Fruit fly (Drosophila melanogaster) whole organism, embryonic: ENCODE results near the gene CG9747.

Source experiments
- Aef1 ChIP-seq: fragments of 200-800 bp; sonication (Bioruptor generic); IDR thresholded peaks from 3 replicates; pipeline ENCODE4 v1.3.6; 2022; ENCODE audit warnings: missing biosample characterization, missing genetic modification characterization
- BtbVII ChIP-seq: fragments of 200-800 bp; sonication (Bioruptor generic); optimal IDR thresholded peaks from 3 replicates; lab custom pipeline; 2017; ENCODE audit warnings: missing biosample characterization, mild to moderate bottlenecking, missing genetic modification characterization
- CG10321 ChIP-seq: fragments of 200-800 bp; sonication (Bioruptor generic); IDR thresholded peaks from 2 replicates; pipeline ENCODE4 v1.3.6; 2022; ENCODE audit warnings: missing biosample characterization, missing genetic modification characterization
- CG10979 ChIP-seq: fragments of 200-800 bp; sonication (Bioruptor generic); optimal IDR thresholded peaks from 2 replicates; lab custom pipeline; 2018; ENCODE audit warnings: missing biosample characterization, mild to moderate bottlenecking, missing genetic modification characterization, moderate library complexity
- CG11560 ChIP-seq: fragments of 200-800 bp; sonication (Bioruptor generic); IDR thresholded peaks from 3 replicates; pipeline ENCODE4 v1.3.6; 2022; ENCODE audit warnings: missing biosample characterization, missing genetic modification characterization
- CG12942 ChIP-seq: fragments of 200-800 bp; sonication (Bioruptor generic); optimal IDR thresholded peaks from 3 replicates; lab custom pipeline; 2016; ENCODE audit warnings: missing biosample characterization, missing genetic modification characterization
- CG13123 ChIP-seq: fragments of 200-800 bp; sonication (Bioruptor generic); optimal IDR thresholded peaks from 2 replicates; lab custom pipeline; 2016; ENCODE audit warnings: missing biosample characterization, missing genetic modification characterization
- CG13296 ChIP-seq: fragments of 200-800 bp; sonication (Bioruptor generic); optimal IDR thresholded peaks from 3 replicates; lab custom pipeline; 2018; ENCODE audit warnings: missing biosample characterization, mild to moderate bottlenecking, missing genetic modification characterization
- CG15479 ChIP-seq: fragments of 200-800 bp; sonication (Bioruptor generic); optimal IDR thresholded peaks from 3 replicates; lab custom pipeline; 2019; ENCODE audit warnings: missing biosample characterization, mild to moderate bottlenecking, missing genetic modification characterization, moderate library complexity
- CG17912 ChIP-seq: fragments of 200-800 bp; sonication (Bioruptor generic); optimal IDR thresholded peaks from 2 replicates; lab custom pipeline; 2018; ENCODE audit warnings: missing biosample characterization, mild to moderate bottlenecking, missing genetic modification characterization
- CG18262 ChIP-seq: fragments of 200-800 bp; optimal IDR thresholded peaks from 3 replicates; lab custom pipeline; 2019; ENCODE audit warnings: missing biosample characterization, mild to moderate bottlenecking, missing genetic modification characterization, moderate library complexity
- CG2712 ChIP-seq: fragments of 200-800 bp; optimal IDR thresholded peaks from 3 replicates; lab custom pipeline; 2019; ENCODE audit warnings: missing biosample characterization, mild to moderate bottlenecking, missing genetic modification characterization, moderate library complexity
- CG31224 ChIP-seq: fragments of 200-800 bp; sonication (Bioruptor generic); IDR thresholded peaks from 2 replicates; pipeline ENCODE4 v1.3.6; 2022; ENCODE audit warnings: missing biosample characterization, missing genetic modification characterization
- CG31388 ChIP-seq: fragments of 200-800 bp; sonication (Bioruptor generic); optimal IDR thresholded peaks from 2 replicates; lab custom pipeline; 2016; ENCODE audit warnings: missing biosample characterization, missing genetic modification characterization
- CG34376 ChIP-seq: fragments of 200-800 bp; sonication (Bioruptor generic); optimal IDR thresholded peaks from 2 replicates; lab custom pipeline; 2018; ENCODE audit warnings: missing biosample characterization, mild to moderate bottlenecking, missing genetic modification characterization
- CG4360 ChIP-seq: fragments of 200-800 bp; sonication (Bioruptor generic); IDR thresholded peaks from 2 replicates; pipeline ENCODE4 v1.3.6; 2022; ENCODE audit warnings: missing biosample characterization, missing genetic modification characterization
- CG4404 ChIP-seq: fragments of 200-800 bp; sonication (Bioruptor generic); IDR thresholded peaks from 2 replicates; pipeline ENCODE4 v1.3.6; 2022; ENCODE audit warnings: missing biosample characterization, missing genetic modification characterization
- CG4707 ChIP-seq: fragments of 200-800 bp; sonication (Bioruptor generic); optimal IDR thresholded peaks from 2 replicates; lab custom pipeline; 2018; ENCODE audit warnings: missing biosample characterization, mild to moderate bottlenecking, missing genetic modification characterization, moderate library complexity
- CG5180 ChIP-seq: fragments of 200-800 bp; sonication (Bioruptor generic); optimal IDR thresholded peaks from 3 replicates; lab custom pipeline; 2017; ENCODE audit warnings: missing biosample characterization, missing genetic modification characterization, mild to moderate bottlenecking, moderate library complexity, missing genetic modification reagents
- CG6689 ChIP-seq: fragments of 200-800 bp; sonication (Bioruptor generic); IDR thresholded peaks from 2 replicates; pipeline ENCODE4 v1.3.6; 2022; ENCODE audit warnings: missing biosample characterization, missing genetic modification characterization
- CG9215 ChIP-seq: fragments of 200-800 bp; sonication (Bioruptor generic); IDR thresholded peaks from 2 replicates; pipeline ENCODE4 v1.3.6; 2022; ENCODE audit warnings: missing biosample characterization, missing genetic modification characterization
- CG9817 ChIP-seq: fragments of 200-800 bp; sonication (Bioruptor generic); optimal IDR thresholded peaks from 2 replicates; lab custom pipeline; 2018; ENCODE audit warnings: missing biosample characterization, mild to moderate bottlenecking, missing genetic modification characterization, moderate library complexity
- Chrac-16 ChIP-seq: fragments of 200-800 bp; sonication (Bioruptor generic); optimal IDR thresholded peaks from 3 replicates; lab custom pipeline; 2016; ENCODE audit warnings: missing biosample characterization, missing genetic modification characterization
- CkIIα-i1 ChIP-seq: fragments of 200-800 bp; sonication (Bioruptor generic); IDR thresholded peaks from 2 replicates; pipeline ENCODE4 v1.3.6; 2022; ENCODE audit warnings: missing biosample characterization, missing genetic modification characterization
- CrebB ChIP-seq: fragments of 200-800 bp; sonication (Bioruptor generic); optimal IDR thresholded peaks from 3 replicates; lab custom pipeline; 2018; ENCODE audit warnings: missing biosample characterization, mild to moderate bottlenecking, missing genetic modification characterization
- Dbx ChIP-seq: fragments of 200-800 bp; sonication (Bioruptor generic); IDR thresholded peaks from 3 replicates; pipeline ENCODE4 v1.3.6; 2022; ENCODE audit warnings: missing biosample characterization, missing genetic modification characterization
- Gug ChIP-seq: fragments of 200-800 bp; sonication (Bioruptor generic); IDR thresholded peaks from 4 replicates; pipeline ENCODE4 v1.3.6; 2022; ENCODE audit warnings: missing biosample characterization, missing genetic modification characterization
- Hr3 ChIP-seq: fragments of 200-800 bp; sonication (Bioruptor generic); optimal IDR thresholded peaks from 3 replicates; lab custom pipeline; 2016; ENCODE audit warnings: missing biosample characterization, missing genetic modification characterization
- Meics ChIP-seq: fragments of 200-800 bp; sonication (Bioruptor generic); optimal IDR thresholded peaks from 2 replicates; lab custom pipeline; 2017; ENCODE audit warnings: missing biosample characterization, mild to moderate bottlenecking, missing genetic modification characterization
- Nf-YA ChIP-seq: fragments of 200-800 bp; sonication (Bioruptor generic); IDR thresholded peaks from 2 replicates; pipeline ENCODE4 v1.3.6; 2022; ENCODE audit warnings: missing biosample characterization, missing genetic modification characterization
- PHDP ChIP-seq: fragments of 200-800 bp; sonication (Bioruptor generic); optimal IDR thresholded peaks from 3 replicates; lab custom pipeline; 2018; ENCODE audit warnings: missing biosample characterization, mild to moderate bottlenecking, missing genetic modification characterization, moderate library complexity
- Sin3A ChIP-seq: fragments of >200 bp; optimal IDR thresholded peaks from 2 replicates; lab custom pipeline; 2018
- Sox100B ChIP-seq: fragments of 200-800 bp; sonication (Bioruptor generic); optimal IDR thresholded peaks from 3 replicates; lab custom pipeline; 2018; ENCODE audit warnings: missing biosample characterization, mild to moderate bottlenecking, missing genetic modification characterization
- ab ChIP-seq: fragments of 200-800 bp; sonication (Bioruptor generic); optimal IDR thresholded peaks from 2 replicates; lab custom pipeline; 2016; ENCODE audit warnings: missing biosample characterization, missing genetic modification characterization
- abd-A ChIP-seq: fragments of 200-800 bp; sonication (Bioruptor generic); optimal IDR thresholded peaks from 3 replicates; lab custom pipeline; 2019; ENCODE audit warnings: missing biosample characterization, mild to moderate bottlenecking, missing genetic modification characterization, moderate library complexity
- az2 ChIP-seq: fragments of 200-800 bp; sonication (Bioruptor generic); optimal IDR thresholded peaks from 3 replicates; lab custom pipeline; 2016; ENCODE audit warnings: missing biosample characterization, missing genetic modification characterization
- bigmax ChIP-seq: fragments of 200-800 bp; sonication (Bioruptor generic); optimal IDR thresholded peaks from 2 replicates; lab custom pipeline; 2018; ENCODE audit warnings: missing biosample characterization, mild to moderate bottlenecking, missing genetic modification characterization
- cato ChIP-seq: fragments of 200-800 bp; sonication (Bioruptor generic); optimal IDR thresholded peaks from 2 replicates; lab custom pipeline; 2016; ENCODE audit warnings: missing biosample characterization, missing genetic modification characterization, borderline replicate concordance
- ci ChIP-seq: fragments of 200-800 bp; sonication (Bioruptor generic); IDR thresholded peaks from 3 replicates; pipeline ENCODE4 v1.3.6; 2022; ENCODE audit warnings: missing biosample characterization, missing genetic modification characterization
- emc ChIP-seq: fragments of 200-800 bp; sonication (Bioruptor generic); optimal IDR thresholded peaks from 2 replicates; lab custom pipeline; 2016; ENCODE audit warnings: missing biosample characterization, missing genetic modification characterization
- hbn ChIP-seq: fragments of 200-800 bp; sonication (Bioruptor generic); IDR thresholded peaks from 2 replicates; pipeline ENCODE4 v1.3.6; 2022; ENCODE audit warnings: missing biosample characterization, missing genetic modification characterization; ENCODE audit not compliant: partially characterized antibody
- jigr1 ChIP-seq: fragments of 200-800 bp; sonication (Bioruptor generic); IDR thresholded peaks from 3 replicates; pipeline ENCODE4 v1.3.6; 2022; ENCODE audit warnings: missing biosample characterization, missing genetic modification characterization
- nerfin-2 ChIP-seq: fragments of 200-800 bp; sonication (Bioruptor generic); IDR thresholded peaks from 2 replicates; pipeline ENCODE4 v1.3.6; 2022; ENCODE audit warnings: missing biosample characterization, missing genetic modification characterization; ENCODE audit not compliant: partially characterized antibody
- pnt ChIP-seq: fragments of 200-800 bp; sonication (Bioruptor generic); optimal IDR thresholded peaks from 3 replicates; lab custom pipeline; 2016; ENCODE audit warnings: missing biosample characterization, missing genetic modification characterization
- prd ChIP-seq, 3 experiments: fragments of >200 bp in 2 of 3; fragments of 200-800 bp in 1 of 3; sonication (Bioruptor generic) in 1 of 3; optimal IDR thresholded peaks in 2 of 3; IDR thresholded peaks in 1 of 3; 2 replicates in 2 of 3; 3 replicates in 1 of 3; pipeline versions ENCODE4 v1.3.6 to Lab custom; 2017 to 2022; ENCODE audit warnings: missing biosample characterization in 1 of 3, missing genetic modification characterization in 1 of 3
- scrt ChIP-seq: fragments of 200-800 bp; sonication (Bioruptor generic); optimal IDR thresholded peaks from 2 replicates; lab custom pipeline; 2018; ENCODE audit warnings: missing biosample characterization, mild to moderate bottlenecking, missing genetic modification characterization, moderate library complexity
- sens ChIP-seq: fragments of 200-800 bp; sonication (Bioruptor generic); peaks from one replicate; lab custom pipeline; 2016; ENCODE audit warnings: missing biosample characterization, missing genetic modification characterization
- sqz ChIP-seq: fragments of 200-800 bp; sonication (Bioruptor generic); optimal IDR thresholded peaks from 3 replicates; lab custom pipeline; 2018; ENCODE audit warnings: missing biosample characterization, mild to moderate bottlenecking, missing genetic modification characterization
- toy ChIP-seq: fragments of 200-800 bp; sonication (Bioruptor generic); IDR thresholded peaks from 2 replicates; pipeline ENCODE4 v1.3.6; 2022; ENCODE audit warnings: missing biosample characterization, missing genetic modification characterization

The CG9747 gene

dm6 chr3R:30203104-30203986 is 12.3 kb upstream of the CG9747 start (continued):
- TF ChIP-seq PHDP (tag; lab: Kevin White, UChicago) (peak; percentile 91), CG9215 (GFP tag; lab: Robert Waterston, UW) (peak; percentile 90), prd (optimal IDR thresholded peaks at IDR 0.05; lab: Kevin White, UChicago) (no peak), prd (GFP tag; IDR thresholded peaks at IDR 0.05; lab: Robert Waterston, UW) (peak; percentile 95), Gug (GFP tag; lab: Robert Waterston, UW) (peak; percentile 94), Hr3 (peak; percentile 92), CG31388 (GFP tag; lab: Kevin White, UChicago) (peak; percentile 91), CG4707 (peak; percentile 60), CG9817 (tag; lab: Kevin White, UChicago) (peak; percentile 90), CG12942 (peak; percentile 93), CG11560 (peak; percentile 86), CG34376 (GFP tag; lab: Kevin White, UChicago) (peak; percentile 87), Aef1 (GFP tag; lab: Robert Waterston, UW) (peak; percentile 98), CrebB (tag; lab: Kevin White, UChicago) (peak; percentile 78), CG31224 (GFP tag; lab: Robert Waterston, UW) (peak; percentile 88), CkIIα-i1 (GFP tag; lab: Robert Waterston, UW) (peak; percentile 88), sqz (GFP tag; lab: Kevin White, UChicago) (peak; percentile 73), sens (GFP tag; lab: Kevin White, UChicago) (peak; percentile 100), abd-A (peak; percentile 96), CG6689 (peak; percentile 95), Nf-YA (GFP tag; lab: Robert Waterston, UW) (peak; percentile 96), CG2712 (peak; percentile 94), bigmax (GFP tag; lab: Kevin White, UChicago) (no peak), CG5180 (GFP tag; lab: Kevin White, UChicago) (peak; percentile 87), ci (GFP tag; lab: Robert Waterston, UW) (peak; percentile 80), BtbVII (peak; percentile 96), cato (GFP tag; lab: Kevin White, UChicago) (peak; percentile 77), hbn (GFP tag; lab: Robert Waterston, UW) (peak; percentile 55; the same call in 1 of the 2 replicates), CG4360 (peak; percentile 18; the same call in 1 of the 2 replicates), CG15479 (no peak), toy (GFP tag; lab: Robert Waterston, UW) (peak; percentile 77), az2 (peak; percentile 93), nerfin-2 (GFP tag; lab: Robert Waterston, UW) (no peak), emc (peak; percentile 97), Sin3A (lab: Kevin White, UChicago) (no peak), scrt (GFP tag; lab: Kevin White, UChicago) (peak; percentile 97), pnt (peak; percentile 97), CG18262 (tag; lab: Kevin White, UChicago) (peak; percentile 94), ab (peak; percentile 81), CG10321 (GFP tag; lab: Robert Waterston, UW) (peak; percentile 53; the same call in 1 of the 2 replicates), Sox100B (GFP tag; lab: Kevin White, UChicago) (peak; percentile 96), Dbx (GFP tag; lab: Robert Waterston, UW) (peak; percentile 97), CG13123 (GFP tag; lab: Kevin White, UChicago) (peak; percentile 77), Meics (GFP tag; lab: Kevin White, UChicago) (peak; percentile 97), CG10979 (tag; lab: Kevin White, UChicago) (peak; percentile 97), jigr1 (GFP tag; lab: Robert Waterston, UW) (peak; percentile 92), CG4404 (peak; percentile 89), CG17912 (GFP tag; lab: Kevin White, UChicago) (peak; percentile 59), CG13296 (peak; percentile 94), Chrac-16 (peak; percentile 89)
